Fruit fly (Drosophila melanogaster): ENCODE measurements around the gene dpr5.

Gene dpr5

dm6 chr3R:11490269-11490668, 9.5 kb upstream of the dpr5 start:
- TF ChIP-seq CG7045 (GFP tag; optimal IDR thresholded peaks at IDR 0.05) (no peak), Mnt (GFP tag; optimal IDR thresholded peaks at IDR 0.05) (no peak)

dm6 chr3R:11531893-11532292, 32.1 kb downstream of the dpr5 start:
- TF ChIP-seq ovo (GFP tag; optimal IDR thresholded peaks at IDR 0.05): no peak
- no peak for TF ChIP-seq Crg-1 (GFP tag; optimal IDR thresholded peaks at IDR 0.05)
- TF ChIP-seq cnc (optimal IDR thresholded peaks at IDR 0.05): no peak
- TF ChIP-seq CG12768 (GFP tag; optimal IDR thresholded peaks at IDR 0.05): no peak
- no peak for TF ChIP-seq CG33017 (tag; optimal IDR thresholded peaks at IDR 0.05)
- TF ChIP-seq CG7101 (tag; optimal IDR thresholded peaks at IDR 0.05): no peak
- TF ChIP-seq CG14711 (tag; optimal IDR thresholded peaks at IDR 0.05): no peak
- TF ChIP-seq Clk (GFP tag; optimal IDR thresholded peaks at IDR 0.05): no peak
- TF ChIP-seq pad (GFP tag; optimal IDR thresholded peaks at IDR 0.05): no peak
- TF ChIP-seq toe (GFP tag; optimal IDR thresholded peaks at IDR 0.05): no peak

- TF ChIP-seq ovo (GFP tag; optimal IDR thresholded peaks at IDR 0.05): no peak
- TF ChIP-seq CG7045 (GFP tag; optimal IDR thresholded peaks at IDR 0.05): no peak
- no peak for TF ChIP-seq CG5204 (GFP tag; optimal IDR thresholded peaks at IDR 0.05)
- TF ChIP-seq CG11617 (GFP tag; optimal IDR thresholded peaks at IDR 0.05): no peak
- no peak for TF ChIP-seq Mnt (GFP tag; optimal IDR thresholded peaks at IDR 0.05)
- TF ChIP-seq CG1620 (GFP tag; optimal IDR thresholded peaks at IDR 0.05): no peak
- no peak for TF ChIP-seq bab1 (GFP tag; optimal IDR thresholded peaks at IDR 0.05)
- TF ChIP-seq CG7101 (tag; optimal IDR thresholded peaks at IDR 0.05): no peak
- no peak for TF ChIP-seq Clk (GFP tag; optimal IDR thresholded peaks at IDR 0.05)
These were observed 43.3 kb downstream of the dpr5 start, which contains the start of gene dpr4 for dm6 chr3R:11542899-11543619. dpr4 (minus strand) TSS chr3R:11542949.

dm6 chr3R:11544150-11544549, 44.4 kb downstream of the dpr5 start:
- TF ChIP-seq bab1 (GFP tag; optimal IDR thresholded peaks at IDR 0.05): no peak
- TF ChIP-seq CG1620 (GFP tag; optimal IDR thresholded peaks at IDR 0.05): no peak
- TF ChIP-seq toe (GFP tag; optimal IDR thresholded peaks at IDR 0.05): no peak
- TF ChIP-seq tj (GFP tag; optimal IDR thresholded peaks at IDR 0.05): no peak
- TF ChIP-seq pad (GFP tag; optimal IDR thresholded peaks at IDR 0.05): no peak
- TF ChIP-seq Mnt (GFP tag; optimal IDR thresholded peaks at IDR 0.05): no peak
- TF ChIP-seq CG5204 (GFP tag; optimal IDR thresholded peaks at IDR 0.05): no peak
- no peak for TF ChIP-seq cnc (optimal IDR thresholded peaks at IDR 0.05)
- no peak for TF ChIP-seq ovo (GFP tag; optimal IDR thresholded peaks at IDR 0.05)
- no peak for TF ChIP-seq Crg-1 (GFP tag; optimal IDR thresholded peaks at IDR 0.05)
- no peak for TF ChIP-seq kay (GFP tag; ENCODE audit: borderline replicate concordance)
- TF ChIP-seq Hr96 (GFP tag; optimal IDR thresholded peaks at IDR 0.05): no peak

dm6 chr3R:11551071-11551470, 51.3 kb downstream of the dpr5 start:
- no peak for TF ChIP-seq Mnt (GFP tag; optimal IDR thresholded peaks at IDR 0.05)
- no peak for TF ChIP-seq Hr96 (GFP tag; optimal IDR thresholded peaks at IDR 0.05)
- TF ChIP-seq CG12768 (GFP tag; optimal IDR thresholded peaks at IDR 0.05): no peak
- TF ChIP-seq CG11617 (GFP tag; optimal IDR thresholded peaks at IDR 0.05): no peak
- no peak for TF ChIP-seq cic (GFP tag; optimal IDR thresholded peaks at IDR 0.05)
- TF ChIP-seq Clk (GFP tag; optimal IDR thresholded peaks at IDR 0.05): no peak
- no peak for TF ChIP-seq CG1620 (GFP tag; optimal IDR thresholded peaks at IDR 0.05)
- no peak for TF ChIP-seq CG7101 (tag; optimal IDR thresholded peaks at IDR 0.05)
- TF ChIP-seq cnc (optimal IDR thresholded peaks at IDR 0.05): no peak
- TF ChIP-seq CG14711 (tag; optimal IDR thresholded peaks at IDR 0.05): no peak
- TF ChIP-seq tj (GFP tag; optimal IDR thresholded peaks at IDR 0.05): no peak
- TF ChIP-seq toe (GFP tag; optimal IDR thresholded peaks at IDR 0.05): no peak
- no peak for TF ChIP-seq CG5204 (GFP tag; optimal IDR thresholded peaks at IDR 0.05)
- no peak for TF ChIP-seq Crg-1 (GFP tag; optimal IDR thresholded peaks at IDR 0.05)
- no peak for TF ChIP-seq bab1 (GFP tag; optimal IDR thresholded peaks at IDR 0.05)
- no peak for TF ChIP-seq kay (GFP tag; ENCODE audit: borderline replicate concordance)
- no peak for TF ChIP-seq CG7045 (GFP tag; optimal IDR thresholded peaks at IDR 0.05)

dm6 chr3R:11553845-11554244, 54.1 kb downstream of the dpr5 start, which contains the start of gene CG14708:
CG14708 (plus strand) TSS chr3R:11554145.
- TF ChIP-seq CG33017 (tag; optimal IDR thresholded peaks at IDR 0.05) (no peak), CG11617 (GFP tag; optimal IDR thresholded peaks at IDR 0.05) (no peak), CG14711 (tag; optimal IDR thresholded peaks at IDR 0.05) (no peak), toe (GFP tag; optimal IDR thresholded peaks at IDR 0.05) (no peak), Clk (GFP tag; optimal IDR thresholded peaks at IDR 0.05) (no peak)

- no peak for TF ChIP-seq Hr96 (GFP tag; optimal IDR thresholded peaks at IDR 0.05)
These were observed 55.2 kb downstream of the dpr5 start for dm6 chr3R:11554982-11555381.

Measured in whole organism, adult.